Fruit fly (Drosophila melanogaster) whole organism, adult: ENCODE results near the gene tkv.

ENCODE experiments used
- CG7101 ChIP-seq: fragments of 200-800 bp; sonication (Bioruptor generic); optimal IDR thresholded peaks from 2 replicates; lab custom pipeline; 2018; ENCODE audit warnings: missing biosample characterization, mild to moderate bottlenecking, missing genetic modification characterization, moderate library complexity
- cnc ChIP-seq, 2 experiments: fragments of >200 bp; optimal IDR thresholded peaks; 2 replicates each; lab custom pipeline; 2017
- kay ChIP-seq: fragments of 200-800 bp; sonication (Bioruptor generic); peaks from one replicate; lab custom pipeline; 2016; ENCODE audit warnings: missing biosample characterization, missing genetic modification characterization, borderline replicate concordance
- toe ChIP-seq: fragments of 200-800 bp; sonication (Bioruptor generic); optimal IDR thresholded peaks from 2 replicates; lab custom pipeline; 2016; ENCODE audit warnings: missing biosample characterization, missing genetic modification characterization

DNA sequence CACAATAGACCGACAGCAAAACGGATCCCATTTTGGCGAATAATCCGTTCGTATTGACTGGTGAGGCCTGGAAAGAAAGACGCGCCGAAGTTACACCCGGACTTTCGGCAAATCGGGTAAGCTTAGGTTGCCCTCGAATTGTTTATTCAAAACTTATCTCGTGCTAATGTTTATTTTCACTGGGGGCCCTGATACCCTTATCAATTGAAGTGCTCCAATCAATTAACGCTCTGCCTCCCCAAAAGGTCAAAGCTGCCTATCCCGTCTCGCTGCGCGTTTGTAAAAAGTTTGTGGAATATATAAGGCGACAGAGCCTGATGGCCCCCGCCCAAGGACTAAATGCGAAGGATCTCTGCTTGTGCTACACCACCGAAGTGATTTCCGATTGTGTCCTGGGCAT, 60.2 kb downstream of the tkv start:
- TF ChIP-seq CG7101 (tag; lab: Kevin White, UChicago) (no peak), toe (GFP tag; lab: Kevin White, UChicago) (no peak), kay (GFP tag; lab: Kevin White, UChicago) (no peak), cnc (optimal IDR thresholded peaks at IDR 0.05; lab: Kevin White, UChicago) (no peak)
